Worm (Caenorhabditis elegans): ENCODE measurements around the gene tftc-1.

- no peak for TF ChIP-seq elt-3 (tag; optimal IDR thresholded peaks at IDR 0.05)
- TF ChIP-seq ztf-11 (tag; optimal IDR thresholded peaks at IDR 0.05), result no peak
Measured at ce11 chrIV:2334012-2334411, 15.1 kb upstream of the tftc-1 start.

All from whole organism, mixed stage, embryonic.